Worm (Caenorhabditis elegans) whole organism, late embryonic: ENCODE data around the gene Y26G10.6.
A peak's percentile ranks its signal among the peaks of the same experiment; 100 is the strongest.

Experiments used
- F13H6.1 ChIP-seq: sonication (generic microtip); optimal IDR thresholded peaks from 2 replicates; lab custom pipeline; 2016; ENCODE audit warnings: missing genetic modification characterization, missing compliant biosample characterization
- K02D7.2 ChIP-seq: sonication (generic microtip); optimal IDR thresholded peaks from 2 replicates; lab custom pipeline; 2017; ENCODE audit warnings: mild to moderate bottlenecking, missing genetic modification characterization, missing compliant biosample characterization
- T23F11.4 ChIP-seq: fragments of 200-800 bp; sonication (Bioruptor generic); optimal IDR thresholded peaks from 2 replicates; lab custom pipeline; 2018; ENCODE audit warnings: mild to moderate bottlenecking, missing genetic modification characterization, missing compliant biosample characterization
- ahr-1 ChIP-seq: sonication (generic microtip); optimal IDR thresholded peaks from 2 replicates; lab custom pipeline; 2016; ENCODE audit warnings: missing genetic modification characterization, missing compliant biosample characterization
- ama-1 ChIP-seq: fragments of 150-350 bp; optimal IDR thresholded peaks from 2 replicates; lab custom pipeline; 2014
- ceh-22 ChIP-seq: sonication (generic microtip); optimal IDR thresholded peaks from 2 replicates; lab custom pipeline; 2017; ENCODE audit warnings: missing biosample characterization, missing genetic modification characterization
- ceh-24 ChIP-seq: sonication (generic microtip); optimal IDR thresholded peaks from 2 replicates; lab custom pipeline; 2016; ENCODE audit warnings: mild to moderate bottlenecking, missing genetic modification characterization, missing compliant biosample characterization
- ceh-34 ChIP-seq: sonication (generic microtip); optimal IDR thresholded peaks from 2 replicates; lab custom pipeline; 2016; ENCODE audit warnings: mild to moderate bottlenecking, missing genetic modification characterization, missing compliant biosample characterization
- ceh-45 ChIP-seq: fragments of 200-800 bp; sonication (Bioruptor generic); IDR thresholded peaks from 2 replicates; pipeline ENCODE4 v1.3.6; 2022; ENCODE audit warnings: missing genetic modification reagents, missing genetic modification characterization, missing compliant biosample characterization
- ceh-48 ChIP-seq: sonication (generic microtip); optimal IDR thresholded peaks from 2 replicates; lab custom pipeline; 2016; ENCODE audit warnings: missing genetic modification characterization, inconsistent platforms, missing compliant biosample characterization
- ceh-6 ChIP-seq: fragments of 200-800 bp; sonication (Bioruptor generic); optimal IDR thresholded peaks from 2 replicates; lab custom pipeline; 2018; ENCODE audit warnings: mild to moderate bottlenecking, missing genetic modification characterization, missing compliant biosample characterization
- che-1 ChIP-seq: sonication (generic microtip); optimal IDR thresholded peaks from 2 replicates; lab custom pipeline; 2016; ENCODE audit warnings: mild to moderate bottlenecking, missing genetic modification characterization, missing compliant biosample characterization
- elt-2 ChIP-seq: sonication (generic microtip); optimal IDR thresholded peaks from 2 replicates; lab custom pipeline; 2016; ENCODE audit warnings: missing genetic modification reagents, missing genetic modification characterization, missing compliant biosample characterization
- elt-4 ChIP-seq: sonication (generic microtip); optimal IDR thresholded peaks from 2 replicates; lab custom pipeline; 2016; ENCODE audit warnings: missing genetic modification characterization, missing compliant biosample characterization
- ets-4 ChIP-seq: sonication (generic microtip); optimal IDR thresholded peaks from 2 replicates; lab custom pipeline; 2016; ENCODE audit warnings: missing genetic modification characterization, missing compliant biosample characterization
- hlh-6 ChIP-seq: sonication (generic microtip); optimal IDR thresholded peaks from 2 replicates; lab custom pipeline; 2016; ENCODE audit warnings: missing genotype, missing genetic modification characterization, missing compliant biosample characterization
- madf-2 ChIP-seq: sonication (generic microtip); optimal IDR thresholded peaks from 2 replicates; lab custom pipeline; 2017; ENCODE audit warnings: missing genetic modification characterization, missing compliant biosample characterization
- npax-4 ChIP-seq: sonication (generic microtip); optimal IDR thresholded peaks from 2 replicates; lab custom pipeline; 2016; ENCODE audit warnings: missing genetic modification characterization, missing compliant biosample characterization
- odd-2 ChIP-seq: sonication (generic microtip); optimal IDR thresholded peaks from 2 replicates; lab custom pipeline; 2017; ENCODE audit warnings: antibody characterized with exemption, mild to moderate bottlenecking, missing genetic modification characterization, missing compliant biosample characterization
- pat-9 ChIP-seq: fragments of 200-800 bp; sonication (Bioruptor generic); optimal IDR thresholded peaks from 2 replicates; lab custom pipeline; 2018; ENCODE audit warnings: mild to moderate bottlenecking, missing genetic modification characterization, moderate library complexity, missing compliant biosample characterization
- pqm-1 ChIP-seq: sonication (generic microtip); optimal IDR thresholded peaks from 2 replicates; lab custom pipeline; 2016; ENCODE audit warnings: missing genetic modification characterization, missing compliant biosample characterization
- pros-1 ChIP-seq: fragments of 150-350 bp; optimal IDR thresholded peaks from 2 replicates; lab custom pipeline; 2014; ENCODE audit warnings: missing biosample characterization, missing genetic modification reagents, missing genetic modification characterization
- sox-4 ChIP-seq: sonication (generic microtip); optimal IDR thresholded peaks from 2 replicates; lab custom pipeline; 2017; ENCODE audit warnings: mild to moderate bottlenecking, missing genetic modification characterization, inconsistent platforms, missing compliant biosample characterization
- ttx-3 ChIP-seq: sonication (generic microtip); optimal IDR thresholded peaks from 2 replicates; lab custom pipeline; 2016; ENCODE audit warnings: missing genetic modification reagents, missing genetic modification characterization, missing compliant biosample characterization
- unc-3 ChIP-seq, 2 experiments: fragments of 200-800 bp in 1 of 2; sonication (Bioruptor generic) in 1 of 2; sonication (generic microtip) in 1 of 2; conservative IDR thresholded peaks in 1 of 2; optimal IDR thresholded peaks in 1 of 2; 2 replicates each; pipeline versions ENCODE4 v1.3.6 to Lab custom; 2016 to 2022; ENCODE audit warnings: missing compliant biosample characterization in 2 of 2, missing genetic modification characterization in 2 of 2, missing genetic modification reagents in 1 of 2
- unc-55 ChIP-seq: sonication (generic microtip); optimal IDR thresholded peaks from 2 replicates; lab custom pipeline; 2017; ENCODE audit warnings: missing biosample characterization, missing genetic modification reagents, missing genetic modification characterization
- unc-86 ChIP-seq: sonication (generic microtip); optimal IDR thresholded peaks from 2 replicates; lab custom pipeline; 2016; ENCODE audit warnings: missing genetic modification characterization, missing compliant biosample characterization
- zip-5 ChIP-seq: sonication (generic microtip); optimal IDR thresholded peaks from 2 replicates; lab custom pipeline; 2016; ENCODE audit warnings: missing genetic modification characterization, missing compliant biosample characterization
- ztf-16 ChIP-seq: sonication (generic microtip); optimal IDR thresholded peaks from 2 replicates; lab custom pipeline; 2017; ENCODE audit warnings: missing genetic modification characterization, missing compliant biosample characterization

Y26G10.6 gene

DNA sequence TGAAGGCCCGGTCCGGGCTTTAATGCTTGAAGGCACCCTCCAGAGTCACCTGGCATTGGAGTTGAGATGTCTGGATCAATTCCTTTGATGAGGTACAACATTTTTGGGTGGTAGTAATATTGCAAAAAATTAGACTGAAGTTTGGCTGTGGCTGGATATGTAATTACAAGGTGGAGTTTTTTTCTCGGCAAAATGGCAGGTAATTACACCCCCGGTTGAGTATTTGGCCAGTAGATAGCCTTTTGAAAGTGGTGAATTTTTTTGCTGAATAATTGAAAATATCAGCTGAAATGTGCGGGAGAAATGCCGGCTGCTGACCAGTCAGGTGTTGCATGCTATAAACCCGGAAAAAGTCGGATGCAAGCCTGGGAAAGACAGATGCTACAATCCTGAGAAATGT lies 662 bp upstream of the Y26G10.6 start, which contains the start of gene Y26G10.4:
Gene Y26G10.4, minus strand, starts transcription at position 101 of the 400 bp plus-strand sequence.
- TF ChIP-seq ama-1 (lab: Kevin White, UChicago) (no peak), ceh-24 (tag; lab: Kevin White, UChicago) (no peak), odd-2 (tag; lab: Kevin White, UChicago) (no peak)

DNA sequence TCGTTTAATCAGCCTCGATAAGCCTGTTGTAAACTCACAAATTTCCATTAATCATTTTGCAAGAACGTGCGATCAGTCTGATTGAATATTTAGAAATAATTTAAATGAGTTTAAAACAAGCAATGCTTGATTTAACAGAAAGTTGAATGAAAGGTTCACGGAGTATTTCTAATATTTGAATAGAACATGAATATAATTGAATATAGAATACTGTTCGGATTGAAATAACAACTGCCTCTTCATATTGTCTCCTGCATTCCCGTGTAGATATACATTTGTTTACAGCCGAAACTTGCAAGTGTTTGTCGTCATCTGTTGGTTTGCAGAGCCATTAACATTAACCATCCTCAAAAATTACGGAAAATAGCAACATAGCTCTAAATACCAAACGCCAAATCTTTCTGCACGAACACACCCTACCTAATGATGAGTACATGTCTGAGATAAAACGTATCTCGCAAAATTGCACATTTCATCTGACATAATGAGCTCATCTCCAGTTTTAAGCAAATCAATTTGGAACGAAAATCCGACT lies 1.0 kb downstream of the Y26G10.6 start, which contains the start of the genes Y26G10.5 and srh-32:
Gene Y26G10.5, minus strand, starts transcription at position 101 of the 535 bp plus-strand sequence.
Gene srh-32, plus strand, starts transcription at position 485 of the 535 bp plus-strand sequence.
- TF ChIP-seq che-1 (tag; lab: Kevin White, UChicago) = no peak
- TF ChIP-seq unc-86 (tag; lab: Kevin White, UChicago) = no peak
- no peak for TF ChIP-seq ceh-45 (GFP tag; lab: Robert Waterston, UW)
- no peak for TF ChIP-seq pros-1
- TF ChIP-seq ztf-16 (tag; lab: Kevin White, UChicago) = no peak
- TF ChIP-seq pat-9 (tag; lab: Kevin White, UChicago) = no peak
- no peak for TF ChIP-seq ahr-1 (tag; lab: Kevin White, UChicago)
- TF ChIP-seq K02D7.2 (tag; lab: Kevin White, UChicago) = no peak
- TF ChIP-seq ceh-34 (tag; lab: Kevin White, UChicago) = no peak
- no peak for TF ChIP-seq odd-2 (tag; lab: Kevin White, UChicago)
- TF ChIP-seq ceh-6 (GFP tag; lab: Kevin White, UChicago) = no peak
- TF ChIP-seq F13H6.1 (tag; lab: Kevin White, UChicago) = no peak

DNA sequence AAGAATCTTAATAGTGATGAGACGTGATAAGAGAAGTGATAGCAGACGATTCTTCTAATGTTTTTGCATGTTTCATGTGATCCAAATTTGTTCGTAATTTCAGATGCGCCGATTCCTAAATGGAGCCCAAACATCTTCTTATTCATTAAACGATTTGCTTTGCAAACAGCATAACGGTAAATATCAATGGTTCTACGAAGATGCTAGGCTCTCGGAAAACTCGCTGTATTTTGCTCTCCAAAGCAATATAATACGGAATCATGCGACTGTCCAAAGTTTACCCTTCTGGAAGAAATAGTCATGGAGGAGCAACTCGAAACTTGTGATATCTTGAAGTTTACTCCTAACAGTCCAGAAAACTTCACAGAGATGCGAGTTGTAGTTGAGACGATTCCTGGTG lies 6.1 kb downstream of the Y26G10.6 start, which contains the start of gene W06D12.6:
Gene W06D12.6, plus strand, starts transcription at position 301 of the 400 bp plus-strand sequence.
- no peak for TF ChIP-seq hlh-6

DNA sequence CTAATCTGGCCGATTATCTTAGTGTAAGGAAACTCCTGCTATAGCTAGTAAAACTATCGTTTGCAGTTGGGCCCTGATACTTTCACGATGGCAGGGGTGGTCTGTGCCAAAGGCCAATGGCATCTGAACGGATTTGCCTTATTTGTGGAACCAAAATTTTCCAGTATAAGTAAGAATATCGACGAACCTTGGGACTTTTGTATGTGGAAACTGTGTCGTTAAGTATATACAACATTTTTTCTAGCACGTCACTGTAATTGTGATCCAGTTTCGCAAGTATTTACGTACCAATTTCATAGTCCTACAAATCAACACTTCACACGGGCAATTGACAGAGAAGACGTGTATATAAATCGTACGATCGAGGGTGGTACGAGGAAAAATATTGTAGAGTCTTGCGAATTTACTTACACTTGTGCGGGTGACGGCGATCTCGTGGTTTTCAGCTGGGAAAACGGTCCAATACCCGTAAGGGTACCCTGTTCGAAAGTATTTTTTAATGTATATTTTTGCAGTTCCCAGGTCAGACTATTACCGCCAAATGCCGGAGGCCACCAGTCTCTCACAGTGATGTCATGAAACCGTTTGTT lies 6.6 kb downstream of the Y26G10.6 start:
- TF ChIP-seq ceh-34 (tag; lab: Kevin White, UChicago) = no peak
- no peak for TF ChIP-seq elt-4
- TF ChIP-seq odd-2 (tag; lab: Kevin White, UChicago) = no peak

DNA sequence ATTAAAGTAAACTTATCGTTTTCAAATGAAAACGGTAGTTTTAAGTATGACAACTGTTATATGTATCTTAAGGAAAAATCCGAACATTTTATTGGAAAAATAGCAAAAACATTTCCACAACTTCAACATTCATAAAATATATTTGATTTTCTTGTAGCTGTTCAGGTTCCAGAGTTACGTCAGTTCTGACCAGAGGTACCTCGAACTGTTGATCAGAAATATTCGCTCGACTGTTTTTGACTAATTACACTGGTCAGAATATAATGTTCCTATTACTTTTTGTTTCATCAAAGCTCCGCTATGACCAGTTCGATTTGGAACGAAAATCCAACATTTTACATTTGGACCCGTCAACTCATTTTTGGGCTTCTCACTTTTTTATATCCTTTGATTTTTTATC lies 7.3 kb downstream of the Y26G10.6 start, which contains the start of gene srh-31:
Gene srh-31, plus strand, starts transcription at position 301 of the 400 bp plus-strand sequence.
- TF ChIP-seq ttx-3 (tag; lab: Kevin White, UChicago) (no peak), T23F11.4 (GFP tag; lab: Kevin White, UChicago) (no peak), ama-1 (lab: Kevin White, UChicago) (no peak), elt-4 (no peak), ceh-6 (GFP tag; lab: Kevin White, UChicago) (no peak)
- TF ChIP-seq, all 69 proteins: peak for 0

DNA sequence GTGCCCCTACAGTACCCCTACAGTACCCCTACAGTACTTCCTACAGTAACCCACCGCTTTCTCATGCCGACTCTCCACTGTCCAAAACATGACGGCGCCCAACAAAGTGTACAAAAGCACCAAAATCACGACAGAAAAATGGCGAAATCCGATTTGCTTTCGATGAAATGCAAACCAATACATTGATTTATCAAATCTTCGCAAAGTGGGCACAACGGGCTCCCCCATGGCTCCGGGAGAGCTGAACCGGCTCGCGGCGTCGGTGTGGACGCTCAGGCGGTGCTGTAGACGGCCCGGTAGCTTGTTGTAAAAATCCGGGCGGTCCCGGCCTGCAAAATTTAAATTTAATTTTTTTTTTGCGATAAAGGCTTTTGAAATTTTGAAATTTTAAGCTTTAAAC lies 12.6 kb downstream of the Y26G10.6 start:
- TF ChIP-seq ama-1 (lab: Kevin White, UChicago) (no peak), madf-2 (tag; lab: Kevin White, UChicago) (no peak), zip-5 (tag; lab: Kevin White, UChicago) (no peak), ets-4 (no peak), ceh-22 (tag; lab: Kevin White, UChicago) (no peak), sox-4 (tag; lab: Kevin White, UChicago) (no peak), pat-9 (tag; lab: Kevin White, UChicago) (no peak), ceh-34 (tag; lab: Kevin White, UChicago) (no peak)

DNA sequence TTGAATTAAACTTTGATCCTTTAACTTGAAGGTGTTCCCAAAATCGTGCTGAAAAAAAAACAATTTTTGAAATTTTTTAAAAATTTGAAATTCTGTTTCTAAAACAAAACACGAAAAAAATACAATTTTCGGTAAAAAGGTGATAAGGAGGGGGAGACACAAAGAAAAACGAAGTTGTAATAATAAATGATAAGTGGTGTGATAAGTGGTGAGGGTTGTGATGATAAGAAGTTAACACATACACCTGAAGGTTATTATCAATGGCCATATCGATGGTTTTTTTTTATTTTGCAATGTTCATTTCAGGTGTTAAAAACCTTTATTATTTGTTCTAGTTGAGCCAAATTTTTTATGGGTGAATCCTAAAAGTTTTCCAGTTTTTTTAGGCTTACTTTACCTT lies 14.6 kb downstream of the Y26G10.6 start, which contains the start of gene twk-33:
Gene twk-33, minus strand, starts transcription at position 48 of the 400 bp plus-strand sequence.
- no peak for TF ChIP-seq unc-55 (GFP tag; lab: Kevin White, UChicago)
- TF ChIP-seq pqm-1 = no peak
- TF ChIP-seq ceh-48 (tag; lab: Kevin White, UChicago) = no peak
- no peak for TF ChIP-seq unc-3 (GFP tag; conservative IDR thresholded peaks at IDR 0.05; lab: Robert Waterston, UW)
- TF ChIP-seq unc-3 (tag; optimal IDR thresholded peaks at IDR 0.05; lab: Kevin White, UChicago) = no peak
- no peak for TF ChIP-seq ama-1 (lab: Kevin White, UChicago)
- TF ChIP-seq elt-2 (tag; lab: Kevin White, UChicago) = peak; percentile 98
- no peak for TF ChIP-seq npax-4 (tag; lab: Kevin White, UChicago)
